Worm (Caenorhabditis elegans) whole organism, L3 larva: ENCODE results near the gene str-4.

ENCODE experiments used
- R02D3.7 ChIP-seq: fragments of 150-350 bp; optimal IDR thresholded peaks from 2 replicates; lab custom pipeline; 2014; ENCODE audit warnings: missing biosample characterization, missing genetic modification characterization
- ZK546.5 ChIP-seq: sonication (generic microtip); optimal IDR thresholded peaks from 2 replicates; lab custom pipeline; 2017; ENCODE audit warnings: missing biosample characterization, missing genetic modification characterization
- aly-2 ChIP-seq: fragments of 150-350 bp; optimal IDR thresholded peaks from 2 replicates; lab custom pipeline; 2014; ENCODE audit warnings: missing biosample characterization, missing genetic modification characterization
- ama-1 ChIP-seq: fragments of 150-350 bp; optimal IDR thresholded peaks from 2 replicates; lab custom pipeline; 2018
- ceh-16 ChIP-seq: sonication (generic microtip); optimal IDR thresholded peaks from 2 replicates; lab custom pipeline; 2017; ENCODE audit warnings: missing biosample characterization, missing genetic modification characterization
- ceh-28 ChIP-seq: fragments of 150-350 bp; optimal IDR thresholded peaks from 2 replicates; lab custom pipeline; 2014; ENCODE audit warnings: missing biosample characterization, missing genetic modification reagents, missing genetic modification characterization
- ceh-82 ChIP-seq: fragments of 150-350 bp; optimal IDR thresholded peaks from 2 replicates; lab custom pipeline; 2014; ENCODE audit warnings: missing biosample characterization, missing genetic modification characterization
- ceh-9 ChIP-seq: sonication (generic microtip); optimal IDR thresholded peaks from 2 replicates; lab custom pipeline; 2018; ENCODE audit warnings: missing biosample characterization, missing genetic modification characterization
- daf-12 ChIP-seq: fragments of 150-350 bp; optimal IDR thresholded peaks from 2 replicates; lab custom pipeline; 2014; ENCODE audit warnings: missing biosample characterization, missing genetic modification reagents, missing genetic modification characterization
- egl-27 ChIP-seq: sonication (generic microtip); optimal IDR thresholded peaks from 4 replicates; lab custom pipeline; 2017; ENCODE audit warnings: missing biosample characterization, missing genetic modification reagents, missing genetic modification characterization
- elt-1 ChIP-seq: fragments of 150-350 bp; optimal IDR thresholded peaks from 2 replicates; lab custom pipeline; 2014; ENCODE audit warnings: missing biosample characterization, missing genetic modification characterization
- elt-2 ChIP-seq: sonication (generic microtip); optimal IDR thresholded peaks from 2 replicates; lab custom pipeline; 2016; ENCODE audit warnings: missing genetic modification reagents, mild to moderate bottlenecking, missing genetic modification characterization, missing compliant biosample characterization
- elt-3 ChIP-seq, 3 experiments: fragments of 150-350 bp in 1 of 3; sonication (generic microtip) in 2 of 3; optimal IDR thresholded peaks; 2 replicates in 2 of 3; 4 replicates in 1 of 3; lab custom pipeline; 2014 to 2017; ENCODE audit warnings: missing biosample characterization in 3 of 3, missing genetic modification characterization in 3 of 3
- eor-1 ChIP-seq, 2 experiments: fragments of 150-350 bp; optimal IDR thresholded peaks; 2 replicates each; lab custom pipeline; 2014 to 2018; ENCODE audit warnings: missing biosample characterization in 2 of 2, missing genetic modification characterization in 2 of 2
- fkh-10 ChIP-seq: sonication (generic microtip); optimal IDR thresholded peaks from 2 replicates; lab custom pipeline; 2017; ENCODE audit warnings: missing biosample characterization, missing genetic modification reagents, missing genetic modification characterization
- fos-1 ChIP-seq: fragments of 150-350 bp; optimal IDR thresholded peaks from 2 replicates; lab custom pipeline; 2014; ENCODE audit warnings: missing biosample characterization, missing genetic modification characterization
- hmg-11 ChIP-seq: sonication (generic microtip); optimal IDR thresholded peaks from 2 replicates; lab custom pipeline; 2016; ENCODE audit warnings: missing genetic modification characterization, missing compliant biosample characterization
- jun-1 ChIP-seq: fragments of 150-350 bp; optimal IDR thresholded peaks from 2 replicates; lab custom pipeline; 2014; ENCODE audit warnings: missing biosample characterization, missing genetic modification reagents, missing genetic modification characterization
- lin-15B ChIP-seq: fragments of 150-350 bp; optimal IDR thresholded peaks from 2 replicates; lab custom pipeline; 2014; ENCODE audit warnings: missing biosample characterization, missing genetic modification characterization
- lin-39 ChIP-seq: fragments of 150-350 bp; optimal IDR thresholded peaks from 2 replicates; lab custom pipeline; 2018; ENCODE audit warnings: missing biosample characterization, missing genetic modification reagents, missing genetic modification characterization
- mdl-1 ChIP-seq: fragments of 150-350 bp; optimal IDR thresholded peaks from 2 replicates; lab custom pipeline; 2014; ENCODE audit warnings: missing biosample characterization, missing genetic modification characterization
- mml-1 ChIP-seq: fragments of 150-350 bp; sonication (generic microtip); optimal IDR thresholded peaks from 3 replicates; lab custom pipeline; 2014; ENCODE audit warnings: missing biosample characterization, missing genetic modification characterization
- nfya-1 ChIP-seq: sonication (generic microtip); optimal IDR thresholded peaks from 2 replicates; lab custom pipeline; 2017; ENCODE audit warnings: missing genetic modification characterization, mild to moderate bottlenecking, missing compliant biosample characterization, antibody characterized with exemption, moderate library complexity; ENCODE audit not compliant: insufficient read depth
- nhr-23 ChIP-seq: fragments of 150-350 bp; optimal IDR thresholded peaks from 2 replicates; lab custom pipeline; 2014; ENCODE audit warnings: missing biosample characterization, missing genetic modification reagents, missing genetic modification characterization
- nhr-237 ChIP-seq: fragments of 150-350 bp; optimal IDR thresholded peaks from 2 replicates; lab custom pipeline; 2014; ENCODE audit warnings: missing biosample characterization, missing genetic modification characterization
- nhr-25 ChIP-seq: sonication (generic microtip); optimal IDR thresholded peaks from 2 replicates; lab custom pipeline; 2017; ENCODE audit warnings: missing biosample characterization, missing genetic modification characterization
- nhr-28 ChIP-seq: fragments of 150-350 bp; optimal IDR thresholded peaks from 2 replicates; lab custom pipeline; 2014; ENCODE audit warnings: missing biosample characterization, missing genetic modification characterization
- nhr-43 ChIP-seq: sonication (generic microtip); optimal IDR thresholded peaks from 2 replicates; lab custom pipeline; 2016; ENCODE audit warnings: mild to moderate bottlenecking, missing genetic modification characterization, missing compliant biosample characterization; ENCODE audit not compliant: poor library complexity, severe bottlenecking
- nhr-67 ChIP-seq: fragments of 150-350 bp; optimal IDR thresholded peaks from 2 replicates; lab custom pipeline; 2014; ENCODE audit warnings: missing biosample characterization, missing genetic modification characterization
- nhr-76 ChIP-seq: fragments of 150-350 bp; sonication (generic microtip); optimal IDR thresholded peaks from 5 replicates; lab custom pipeline; 2014; ENCODE audit warnings: missing biosample characterization, missing genetic modification characterization
- pha-4 ChIP-seq: fragments of 150-350 bp; optimal IDR thresholded peaks from 2 replicates; lab custom pipeline; 2014; ENCODE audit warnings: missing biosample characterization, missing genetic modification reagents, missing genetic modification characterization
- pqm-1 ChIP-seq: fragments of 150-350 bp; optimal IDR thresholded peaks from 2 replicates; lab custom pipeline; 2017; ENCODE audit warnings: missing biosample characterization, missing genetic modification characterization, inconsistent platforms
- sea-2 ChIP-seq: fragments of 150-350 bp; sonication (generic microtip); optimal IDR thresholded peaks from 4 replicates; lab custom pipeline; 2014; ENCODE audit warnings: missing biosample characterization, missing genetic modification reagents, missing genetic modification characterization
- skn-1 ChIP-seq: fragments of 150-350 bp; optimal IDR thresholded peaks from 2 replicates; lab custom pipeline; 2014; ENCODE audit warnings: missing biosample characterization, missing genetic modification characterization
- tbx-2 ChIP-seq: sonication (generic microtip); optimal IDR thresholded peaks from 2 replicates; lab custom pipeline; 2016; ENCODE audit warnings: mild to moderate bottlenecking, missing genetic modification characterization, missing compliant biosample characterization
- unc-62 ChIP-seq: fragments of 150-350 bp; sonication (generic microtip); optimal IDR thresholded peaks from 4 replicates; lab custom pipeline; 2014; ENCODE audit warnings: missing biosample characterization, missing genetic modification reagents, missing genetic modification characterization
- zag-1 ChIP-seq: fragments of 150-350 bp; optimal IDR thresholded peaks from 2 replicates; lab custom pipeline; 2014; ENCODE audit warnings: missing biosample characterization, missing genetic modification characterization
- ztf-11 ChIP-seq: fragments of 150-350 bp; optimal IDR thresholded peaks from 2 replicates; lab custom pipeline; 2014; ENCODE audit warnings: missing biosample characterization, missing genetic modification characterization

The str-4 gene

ce11 chrV:13333386-13334180 is 6.0 kb downstream of the str-4 start, which contains the start of gene nhr-168:
Gene nhr-168 (minus strand): TSS chrV:13333871.
- TF ChIP-seq hmg-11 (tag; lab: Kevin White, UChicago) (no peak), eor-1 (tag; optimal IDR thresholded peaks at IDR 0.05; lab: Kevin White, UChicago) (no peak), nhr-67 (tag; lab: Kevin White, UChicago) (no peak), nhr-237 (tag; lab: Kevin White, UChicago) (no peak), elt-1 (peak; percentile 96), elt-2 (tag; lab: Kevin White, UChicago) (peak; percentile 77), pha-4 (tag; lab: Kevin White, UChicago) (no peak), unc-62 (GFP tag; lab: Kevin White, UChicago) (no peak), nhr-25 (tag; lab: Kevin White, UChicago) (peak; percentile 28), lin-15B (tag; lab: Kevin White, UChicago) (no peak), fos-1 (tag; lab: Kevin White, UChicago) (no peak), jun-1 (tag; lab: Kevin White, UChicago) (peak; percentile 34), ceh-16 (tag; lab: Kevin White, UChicago) (no peak), mml-1 (no peak), nhr-28 (no peak), lin-39 (no peak), zag-1 (tag; lab: Kevin White, UChicago) (no peak), nhr-23 (peak; percentile 52), ama-1 (lab: Kevin White, UChicago) (no peak), pqm-1 (tag; lab: Kevin White, UChicago) (peak; percentile 68), ceh-9 (tag; lab: Kevin White, UChicago) (no peak), skn-1 (tag; lab: Kevin White, UChicago) (no peak), ceh-28 (tag; lab: Kevin White, UChicago) (no peak)

- TF ChIP-seq nhr-43 (tag; lab: Kevin White, UChicago): no peak
Measured at ce11 chrV:13330919-13331318, 8.6 kb downstream of the str-4 start, which contains the start of gene nhr-129. Gene nhr-129 (minus strand): TSS chrV:13331019.

- TF ChIP-seq daf-12 (no peak), ama-1 (lab: Kevin White, UChicago) (no peak), ceh-9 (tag; lab: Kevin White, UChicago) (no peak), elt-3 (tag; optimal IDR thresholded peaks at IDR 0.05; lab: Kevin White, UChicago) (no peak), nfya-1 (no peak), ceh-16 (tag; lab: Kevin White, UChicago) (no peak), elt-1 (no peak), nhr-43 (tag; lab: Kevin White, UChicago) (no peak), mdl-1 (tag; lab: Kevin White, UChicago) (no peak), nhr-67 (tag; lab: Kevin White, UChicago) (no peak), lin-15B (tag; lab: Kevin White, UChicago) (no peak)
- TF ChIP-seq, all 47 proteins: peak for 0
Measured at ce11 chrV:13327463-13327862, 12.1 kb downstream of the str-4 start, which contains the start of gene str-37. Gene str-37 (plus strand): TSS chrV:13327763.

- TF ChIP-seq elt-2 (tag; lab: Kevin White, UChicago) (peak; percentile 58), pqm-1 (tag; lab: Kevin White, UChicago) (peak; percentile 75), eor-1 (tag; optimal IDR thresholded peaks at IDR 0.05; lab: Kevin White, UChicago) (no peak)
Measured at ce11 chrV:13324933-13325760, 14.4 kb downstream of the str-4 start, which contains the start of gene C50B6.7. Gene C50B6.7 (minus strand): TSS chrV:13324983.

- TF ChIP-seq nhr-76 (tag; lab: Kevin White, UChicago) (no peak), fkh-10 (GFP tag; lab: Kevin White, UChicago) (no peak), jun-1 (tag; lab: Kevin White, UChicago) (no peak), tbx-2 (tag; lab: Kevin White, UChicago) (no peak), mml-1 (no peak), ceh-28 (tag; lab: Kevin White, UChicago) (no peak), egl-27 (tag; lab: Kevin White, UChicago) (no peak), hmg-11 (tag; lab: Kevin White, UChicago) (no peak), elt-3 (tag; optimal IDR thresholded peaks at IDR 0.05; lab: Kevin White, UChicago) (no peak), ZK546.5 (tag; lab: Kevin White, UChicago) (no peak), nhr-25 (tag; lab: Kevin White, UChicago) (no peak), aly-2 (tag; lab: Kevin White, UChicago) (no peak), R02D3.7 (tag; lab: Kevin White, UChicago) (no peak), ztf-11 (no peak), ceh-82 (tag; lab: Kevin White, UChicago) (no peak), nhr-237 (tag; lab: Kevin White, UChicago) (no peak), sea-2 (GFP tag; lab: Kevin White, UChicago) (no peak), unc-62 (GFP tag; lab: Kevin White, UChicago) (no peak), lin-15B (tag; lab: Kevin White, UChicago) (no peak)
- TF ChIP-seq, all 47 proteins: peak for 0
Measured at ce11 chrV:13320676-13321075, 18.9 kb downstream of the str-4 start, which contains the start of gene srh-15. Gene srh-15 (plus strand): TSS chrV:13320976.
